Worm (Caenorhabditis elegans) whole organism, early embryonic: ENCODE measurements around the gene let-754.

ENCODE experiments used
- B0310.2 ChIP-seq: sonication (generic microtip); optimal IDR thresholded peaks from 2 replicates; lab custom pipeline; 2016; ENCODE audit warnings: mild to moderate bottlenecking, missing genetic modification characterization, missing compliant biosample characterization
- F13C5.2 ChIP-seq: sonication (generic microtip); optimal IDR thresholded peaks from 2 replicates; lab custom pipeline; 2017; ENCODE audit warnings: mild to moderate bottlenecking, missing genetic modification characterization, inconsistent platforms, missing compliant biosample characterization
- aly-1 ChIP-seq: sonication (generic microtip); optimal IDR thresholded peaks from 2 replicates; lab custom pipeline; 2016; ENCODE audit warnings: missing genetic modification characterization, missing compliant biosample characterization
- ama-1 ChIP-seq: fragments of 150-350 bp; optimal IDR thresholded peaks from 2 replicates; lab custom pipeline; 2014
- ceh-13 ChIP-seq: fragments of 200-800 bp; sonication (Bioruptor generic); optimal IDR thresholded peaks from 2 replicates; lab custom pipeline; 2018; ENCODE audit warnings: mild to moderate bottlenecking, missing genetic modification characterization, missing compliant biosample characterization
- ets-7 ChIP-seq: sonication (generic microtip); optimal IDR thresholded peaks from 2 replicates; lab custom pipeline; 2016; ENCODE audit warnings: missing genotype, missing genetic modification characterization, missing compliant biosample characterization
- flt-1 ChIP-seq: fragments of 200-800 bp; sonication (Bioruptor generic); IDR thresholded peaks from 2 replicates; pipeline ENCODE4 v1.3.6; 2022; ENCODE audit warnings: missing genetic modification characterization, missing compliant biosample characterization
- hmbx-1 ChIP-seq: sonication (generic microtip); optimal IDR thresholded peaks from 2 replicates; lab custom pipeline; 2016; ENCODE audit warnings: mild to moderate bottlenecking, missing genetic modification characterization, missing compliant biosample characterization
- pes-1 ChIP-seq: fragments of 200-800 bp; sonication (Bioruptor generic); IDR thresholded peaks from 2 replicates; pipeline ENCODE4 v1.3.6; 2022; ENCODE audit warnings: missing genetic modification reagents, missing genetic modification characterization, missing compliant biosample characterization
- scrt-1 ChIP-seq: fragments of 200-800 bp; sonication (Bioruptor generic); IDR thresholded peaks from 2 replicates; pipeline ENCODE4 v1.3.6; 2022; ENCODE audit warnings: missing genetic modification characterization, missing compliant biosample characterization
- tbx-11 ChIP-seq: fragments of 200-800 bp; sonication (Bioruptor generic); IDR thresholded peaks from 2 replicates; pipeline ENCODE4 v1.3.6; 2022; ENCODE audit warnings: missing genetic modification characterization, missing compliant biosample characterization

DNA sequence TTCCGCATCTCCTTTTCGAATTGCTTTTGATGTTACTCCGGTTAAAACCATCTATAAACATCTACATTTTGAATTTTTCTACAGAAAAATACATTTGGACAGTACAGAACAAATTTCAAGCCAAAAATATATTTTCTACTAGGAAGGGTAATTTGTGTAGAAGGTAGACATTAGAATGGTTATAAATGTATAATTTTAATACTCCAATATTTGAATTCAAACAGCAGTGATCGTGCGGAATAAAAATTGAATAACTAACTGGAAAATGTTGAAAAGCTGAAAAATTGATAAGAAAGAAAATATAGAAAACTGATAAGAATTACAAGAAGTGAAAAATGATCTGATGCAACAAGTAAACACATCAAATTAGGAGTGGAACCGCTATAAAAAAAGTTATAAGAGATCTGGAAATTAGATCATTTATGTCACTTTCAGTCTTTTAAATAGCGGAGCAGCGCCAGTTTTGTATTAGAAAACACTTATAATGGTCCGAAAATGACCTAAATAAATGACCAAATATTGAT is 6.1 kb downstream of the let-754 start, which contains the start of gene gsto-1:
- TF ChIP-seq B0310.2 (tag; lab: Kevin White, UChicago) (no peak), pes-1 (GFP tag; lab: Robert Waterston, UW) (no peak), aly-1 (no peak), ceh-13 (GFP tag; lab: Kevin White, UChicago) (no peak), F13C5.2 (tag; lab: Kevin White, UChicago) (no peak), hmbx-1 (no peak), ama-1 (lab: Kevin White, UChicago) (no peak), scrt-1 (GFP tag; lab: Robert Waterston, UW) (no peak), flt-1 (GFP tag; lab: Robert Waterston, UW) (no peak), ets-7 (tag; lab: Kevin White, UChicago) (no peak), tbx-11 (GFP tag; lab: Robert Waterston, UW) (no peak)
